Worm (Caenorhabditis elegans): Measurements from ENCODE around the gene srh-147.

DNA sequence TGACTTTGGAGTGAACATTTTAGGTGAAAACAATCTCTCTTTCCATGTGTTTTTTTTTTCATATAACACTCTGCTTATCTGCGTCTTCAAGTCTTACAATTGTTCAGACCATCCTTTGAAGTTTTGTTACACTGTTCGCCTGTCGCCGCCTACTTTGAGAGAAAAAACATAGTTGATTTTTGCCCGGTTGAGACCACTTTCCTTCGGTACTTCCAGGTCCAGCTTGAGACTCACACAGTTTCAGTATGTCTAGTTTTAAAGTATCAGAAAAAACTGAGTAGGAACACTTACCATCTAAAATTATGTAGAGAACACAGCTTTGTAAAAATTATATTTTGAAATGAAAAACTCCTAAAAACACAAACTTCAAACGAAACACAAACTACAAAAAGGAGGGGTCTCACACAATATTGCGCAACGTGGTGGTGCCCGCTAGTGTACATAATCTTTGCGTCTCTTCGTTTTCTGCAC is 34.1 kb downstream of the srh-147 start, which contains the start of the genes fbxa-69 and F54B8.4:
- no peak for TF ChIP-seq snpc-4 (tag; optimal IDR thresholded peaks at IDR 0.05)
- TF ChIP-seq elt-1 (tag; optimal IDR thresholded peaks at IDR 0.05), result no peak
- no peak for TF ChIP-seq unc-62 (GFP tag; optimal IDR thresholded peaks at IDR 0.05)
- no peak for TF ChIP-seq gmeb-1 (tag; optimal IDR thresholded peaks at IDR 0.05)
- TF ChIP-seq egl-27 (tag; optimal IDR thresholded peaks at IDR 0.05), result no peak
- TF ChIP-seq mdl-1 (tag; optimal IDR thresholded peaks at IDR 0.05), result no peak
- TF ChIP-seq mab-5 (tag; optimal IDR thresholded peaks at IDR 0.05), result no peak
- no peak for TF ChIP-seq lsy-2 (tag; optimal IDR thresholded peaks at IDR 0.05)
- TF ChIP-seq lin-39 (tag; optimal IDR thresholded peaks at IDR 0.05), result no peak
- TF ChIP-seq ama-1 (optimal IDR thresholded peaks at IDR 0.05), result no peak
- TF ChIP-seq elt-3 (tag; optimal IDR thresholded peaks at IDR 0.05), result no peak

Measured in whole organism, L2 larva.